Worm (Caenorhabditis elegans) whole organism, L4 larva: ENCODE data around the gene srt-17.

ENCODE experiments used
- F26F4.8 ChIP-seq: fragments of 200-800 bp; sonication (Bioruptor generic); conservative IDR thresholded peaks from 2 replicates; pipeline ENCODE4 v1.3.6; 2022; ENCODE audit warnings: missing genetic modification characterization, missing compliant biosample characterization
- aha-1 ChIP-seq: fragments of 150-350 bp; peaks from one replicate; lab custom pipeline; 2014; ENCODE audit warnings: missing biosample characterization, missing genetic modification characterization
- ama-1 ChIP-seq: fragments of 150-350 bp; optimal IDR thresholded peaks from 2 replicates; lab custom pipeline; 2014; ENCODE audit warnings: inconsistent platforms, mixed read lengths
- ceh-82 ChIP-seq: sonication (generic microtip); optimal IDR thresholded peaks from 2 replicates; lab custom pipeline; 2017; ENCODE audit warnings: missing biosample characterization, missing genetic modification characterization
- egl-27 ChIP-seq: sonication (generic microtip); optimal IDR thresholded peaks from 3 replicates; lab custom pipeline; 2017; ENCODE audit warnings: missing biosample characterization, missing genetic modification reagents, missing genetic modification characterization
- lin-15B ChIP-seq: fragments of 150-350 bp; sonication (generic microtip); optimal IDR thresholded peaks from 3 replicates; lab custom pipeline; 2014; ENCODE audit warnings: missing biosample characterization, missing genetic modification characterization
- lsy-2 ChIP-seq, 2 experiments: fragments of 150-350 bp in 1 of 2; sonication (generic microtip) in 1 of 2; optimal IDR thresholded peaks; 2 replicates each; lab custom pipeline; 2014 to 2017; ENCODE audit warnings: missing biosample characterization in 2 of 2, missing genetic modification characterization in 2 of 2
- nhr-11 ChIP-seq: fragments of 150-350 bp; optimal IDR thresholded peaks from 2 replicates; lab custom pipeline; 2014; ENCODE audit warnings: missing biosample characterization, missing genetic modification characterization
- nhr-25 ChIP-seq: sonication (generic microtip); optimal IDR thresholded peaks from 2 replicates; lab custom pipeline; 2017; ENCODE audit warnings: missing genetic modification characterization, mild to moderate bottlenecking, missing compliant biosample characterization, antibody characterized with exemption, moderate library complexity, borderline replicate concordance; ENCODE audit not compliant: insufficient read depth
- nhr-48 ChIP-seq: sonication (generic microtip); optimal IDR thresholded peaks from 2 replicates; lab custom pipeline; 2016; ENCODE audit warnings: mild to moderate bottlenecking, missing genetic modification characterization, missing compliant biosample characterization
- rbr-2 ChIP-seq: sonication (generic microtip); optimal IDR thresholded peaks from 2 replicates; lab custom pipeline; 2016; ENCODE audit warnings: missing genotype, missing genetic modification characterization, missing compliant biosample characterization
- unc-39 ChIP-seq: sonication (generic microtip); optimal IDR thresholded peaks from 2 replicates; lab custom pipeline; 2017; ENCODE audit warnings: missing biosample characterization, missing genetic modification characterization
- ztf-11 ChIP-seq: fragments of 150-350 bp; optimal IDR thresholded peaks from 2 replicates; lab custom pipeline; 2014; ENCODE audit warnings: missing biosample characterization, missing genetic modification characterization

ce11 chrV:604105-604504, 20.7 kb downstream of the srt-17 start, which contains the start of gene srlf-37:
- TF ChIP-seq lin-15B (tag; lab: Kevin White, UChicago) (no peak), aha-1 (tag; lab: Kevin White, UChicago) (no peak), ceh-82 (tag; lab: Kevin White, UChicago) (no peak), ztf-11 (tag; lab: Kevin White, UChicago) (no peak), ama-1 (lab: Kevin White, UChicago) (no peak), lsy-2 (tag; optimal IDR thresholded peaks at IDR 0.05; lab: Kevin White, UChicago) (no peak), nhr-11 (no peak), egl-27 (no peak), nhr-48 (tag; lab: Kevin White, UChicago) (no peak), rbr-2 (tag; lab: Kevin White, UChicago) (no peak), unc-39 (tag; lab: Kevin White, UChicago) (no peak), F26F4.8 (GFP tag; lab: Robert Waterston, UW) (no peak), nhr-25 (tag; lab: Kevin White, UChicago) (no peak)
